Worm (Caenorhabditis elegans): ENCODE results near the gene atf-7.
"Not testable (repeated sequence)": the region's sequence is repeated elsewhere in the genome, so short reads cannot be mapped to it uniquely, and the experiment has no call there.

ce11 chrIII:4484373-4484772, 14.5 kb downstream of the atf-7 start:
- TF ChIP-seq flt-1 (GFP tag; IDR thresholded peaks at IDR 0.05), result peak; percentile 31; the same call in 1 of the 2 replicates
- TF ChIP-seq cog-1 (tag; optimal IDR thresholded peaks at IDR 0.05); klf-2 (GFP tag; conservative IDR thresholded peaks at IDR 0.05); ztf-29 (GFP tag; IDR thresholded peaks at IDR 0.05); med-1 (GFP tag; optimal IDR thresholded peaks at IDR 0.05; ENCODE audit: insufficient read depth); tab-1 (GFP tag; IDR thresholded peaks at IDR 0.05); ztf-23 (GFP tag; IDR thresholded peaks at IDR 0.05): not testable (repeated sequence)

Measured in whole organism, midembryonic.